Fruit fly (Drosophila melanogaster) Kc167 (cell line): ENCODE data around the gene Pex3.

ENCODE experiments used
- Myc ChIP-seq: fragments of >200 bp; optimal IDR thresholded peaks from 2 replicates; lab custom pipeline; 2017; ENCODE audit warnings: missing external identifiers
- Sin3A ChIP-seq: fragments of >200 bp; optimal IDR thresholded peaks from 2 replicates; lab custom pipeline; 2018; ENCODE audit warnings: missing external identifiers
- h ChIP-seq: fragments of >200 bp; optimal IDR thresholded peaks from 3 replicates; lab custom pipeline; 2018; ENCODE audit warnings: missing external identifiers
- insv ChIP-seq: fragments of >200 bp; optimal IDR thresholded peaks from 3 replicates; lab custom pipeline; 2018; ENCODE audit warnings: missing external identifiers
- psq ChIP-seq: fragments of >200 bp; optimal IDR thresholded peaks from 2 replicates; lab custom pipeline; 2017; ENCODE audit warnings: missing external identifiers
- ttk ChIP-seq: sonication (Bioruptor generic); optimal IDR thresholded peaks from 2 replicates; lab custom pipeline; 2017; ENCODE audit warnings: missing external identifiers

- TF ChIP-seq h (lab: Kevin White, UChicago), result no peak
- no peak for TF ChIP-seq insv (lab: Kevin White, UChicago)
- no peak for TF ChIP-seq Sin3A
- no peak for TF ChIP-seq psq (lab: Kevin White, UChicago)
- no peak for TF ChIP-seq ttk (lab: Kevin White, UChicago)
- no peak for TF ChIP-seq Myc (lab: Kevin White, UChicago)
Observed at dm6 chr3L:15101639-15102413, 42.3 kb upstream of the Pex3 start.
